Worm (Caenorhabditis elegans): ENCODE results near the gene T28D6.6.

DNA sequence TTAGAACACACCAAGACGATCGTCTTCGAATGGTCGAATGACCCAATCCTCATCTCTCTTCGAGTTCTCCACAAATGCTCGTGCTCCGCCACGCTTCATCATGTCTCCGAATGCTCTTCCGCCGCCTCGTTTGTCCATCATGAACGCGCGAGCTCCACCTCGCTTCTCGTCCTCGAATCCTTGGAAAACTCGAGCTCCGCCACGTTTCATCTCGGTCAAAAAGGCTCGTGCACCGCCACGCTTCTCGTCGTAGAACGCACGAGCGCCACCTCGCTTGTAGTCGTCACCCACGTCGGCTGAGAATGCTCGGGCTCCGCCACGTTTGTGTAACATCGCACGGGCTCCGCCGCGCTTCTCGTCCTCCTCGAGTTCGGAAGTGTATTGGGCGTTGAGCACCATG lies 46.5 kb upstream of the T28D6.6 start:
- TF ChIP-seq elt-3 (tag; optimal IDR thresholded peaks at IDR 0.05) = no peak
- no peak for TF ChIP-seq zip-8 (tag; optimal IDR thresholded peaks at IDR 0.05)
- no peak for TF ChIP-seq ztf-11 (tag; optimal IDR thresholded peaks at IDR 0.05)
- TF ChIP-seq flh-1 (GFP tag; optimal IDR thresholded peaks at IDR 0.05) = no peak
- TF ChIP-seq nhr-28 (tag; optimal IDR thresholded peaks at IDR 0.05) = no peak
- no peak for TF ChIP-seq snpc-4 (tag; optimal IDR thresholded peaks at IDR 0.05)
- TF ChIP-seq mep-1 (tag; optimal IDR thresholded peaks at IDR 0.05) = no peak
- TF ChIP-seq unc-62 (GFP tag; optimal IDR thresholded peaks at IDR 0.05) = no peak
- no peak for TF ChIP-seq nhr-237 (tag; optimal IDR thresholded peaks at IDR 0.05)
- no peak for TF ChIP-seq unc-39 (tag; optimal IDR thresholded peaks at IDR 0.05)
- no peak for TF ChIP-seq ces-1 (GFP tag; optimal IDR thresholded peaks at IDR 0.05)
- TF ChIP-seq cnd-1 (tag; optimal IDR thresholded peaks at IDR 0.05) = no peak
- no peak for TF ChIP-seq lin-13 (tag; optimal IDR thresholded peaks at IDR 0.05)

All from whole organism, mixed stage, embryonic.